Fruit fly (Drosophila melanogaster) whole organism, embryonic: Measurements from ENCODE around the gene Dnai2.

Experiments used
- Atf-2 ChIP-seq: fragments of 200-800 bp; sonication (Bioruptor generic); optimal IDR thresholded peaks from 2 replicates; lab custom pipeline; 2016; ENCODE audit warnings: missing biosample characterization, missing genetic modification characterization
- Awh ChIP-seq: fragments of 200-800 bp; sonication (Bioruptor generic); IDR thresholded peaks from 2 replicates; pipeline ENCODE4, ENCODE4 v1.3.6; 2022; ENCODE audit warnings: missing biosample characterization, missing genetic modification characterization
- B-H1 ChIP-seq: fragments of 200-800 bp; sonication (Bioruptor generic); IDR thresholded peaks from 3 replicates; pipeline ENCODE4 v1.3.6; 2022; ENCODE audit warnings: missing biosample characterization, missing genetic modification characterization
- Bteb2 ChIP-seq: fragments of 200-800 bp; sonication (Bioruptor generic); optimal IDR thresholded peaks from 2 replicates; lab custom pipeline; 2016; ENCODE audit warnings: missing biosample characterization, missing genetic modification characterization
- CG10431 ChIP-seq: fragments of 200-800 bp; sonication (Bioruptor generic); optimal IDR thresholded peaks from 3 replicates; lab custom pipeline; 2018; ENCODE audit warnings: missing biosample characterization, mild to moderate bottlenecking, missing genetic modification characterization
- CG10654 ChIP-seq: fragments of 200-800 bp; sonication (Bioruptor generic); optimal IDR thresholded peaks from 2 replicates; lab custom pipeline; 2016; ENCODE audit warnings: missing biosample characterization, missing genetic modification characterization
- CG10959 ChIP-seq: fragments of 200-800 bp; sonication (Bioruptor generic); IDR thresholded peaks from 2 replicates; pipeline ENCODE4 v1.3.6; 2022; ENCODE audit warnings: missing biosample characterization, missing genetic modification characterization
- CG10979 ChIP-seq: fragments of 200-800 bp; sonication (Bioruptor generic); optimal IDR thresholded peaks from 2 replicates; lab custom pipeline; 2018; ENCODE audit warnings: missing biosample characterization, mild to moderate bottlenecking, missing genetic modification characterization, moderate library complexity
- CG11247 ChIP-seq: fragments of 200-800 bp; sonication (Bioruptor generic); IDR thresholded peaks from 2 replicates; pipeline ENCODE4 v1.3.6; 2022; ENCODE audit warnings: missing biosample characterization, missing genetic modification characterization
- CG13894 ChIP-seq: fragments of 200-800 bp; sonication (Bioruptor generic); optimal IDR thresholded peaks from 3 replicates; lab custom pipeline; 2018; ENCODE audit warnings: missing biosample characterization, mild to moderate bottlenecking, missing genetic modification characterization, moderate library complexity
- CG14860 ChIP-seq: fragments of 200-800 bp; sonication (Bioruptor generic); IDR thresholded peaks from 3 replicates; pipeline ENCODE4 v1.3.6; 2022; ENCODE audit warnings: missing biosample characterization, missing genetic modification characterization; ENCODE audit not compliant: partially characterized antibody
- CG15073 ChIP-seq: fragments of 200-800 bp; sonication (Bioruptor generic); optimal IDR thresholded peaks from 2 replicates; lab custom pipeline; 2016; ENCODE audit warnings: missing biosample characterization, missing genetic modification characterization
- CG16863 ChIP-seq: fragments of 200-800 bp; sonication (Bioruptor generic); optimal IDR thresholded peaks from 3 replicates; lab custom pipeline; 2016; ENCODE audit warnings: missing biosample characterization, missing genetic modification characterization
- CG17328 ChIP-seq: fragments of 200-800 bp; sonication (Bioruptor generic); IDR thresholded peaks from 2 replicates; pipeline ENCODE4 v1.3.6; 2022; ENCODE audit warnings: missing biosample characterization, missing genetic modification characterization
- CG17912 ChIP-seq: fragments of 200-800 bp; sonication (Bioruptor generic); optimal IDR thresholded peaks from 2 replicates; lab custom pipeline; 2018; ENCODE audit warnings: missing biosample characterization, mild to moderate bottlenecking, missing genetic modification characterization
- CG2129 ChIP-seq: fragments of 200-800 bp; sonication (Bioruptor generic); IDR thresholded peaks from 2 replicates; pipeline ENCODE4 v1.3.6; 2022; ENCODE audit warnings: missing biosample characterization, missing genetic modification characterization; ENCODE audit not compliant: partially characterized antibody
- CG2678 ChIP-seq: fragments of 200-800 bp; sonication (Bioruptor generic); optimal IDR thresholded peaks from 3 replicates; lab custom pipeline; 2019; ENCODE audit warnings: missing biosample characterization, mild to moderate bottlenecking, missing genetic modification characterization, moderate library complexity
- CG31441 ChIP-seq: fragments of 200-800 bp; sonication (Bioruptor generic); IDR thresholded peaks from 2 replicates; pipeline ENCODE4 v1.3.6; 2022; ENCODE audit warnings: missing biosample characterization, missing genetic modification characterization
- CG3847 ChIP-seq: fragments of 200-800 bp; sonication (Bioruptor generic); IDR thresholded peaks from 2 replicates; pipeline ENCODE4 v1.3.6; 2022; ENCODE audit warnings: missing biosample characterization, missing genetic modification characterization
- CG4707 ChIP-seq: fragments of 200-800 bp; sonication (Bioruptor generic); optimal IDR thresholded peaks from 2 replicates; lab custom pipeline; 2018; ENCODE audit warnings: missing biosample characterization, mild to moderate bottlenecking, missing genetic modification characterization, moderate library complexity
- CG6689 ChIP-seq: fragments of 200-800 bp; sonication (Bioruptor generic); IDR thresholded peaks from 2 replicates; pipeline ENCODE4 v1.3.6; 2022; ENCODE audit warnings: missing biosample characterization, missing genetic modification characterization
- CG7271 ChIP-seq: fragments of 200-800 bp; sonication (Bioruptor generic); optimal IDR thresholded peaks from 2 replicates; lab custom pipeline; 2018; ENCODE audit warnings: missing biosample characterization, mild to moderate bottlenecking, missing genetic modification characterization, moderate library complexity
- CG7786 ChIP-seq: fragments of 200-800 bp; sonication (Bioruptor generic); optimal IDR thresholded peaks from 2 replicates; lab custom pipeline; 2016; ENCODE audit warnings: missing biosample characterization, missing genetic modification characterization
- CG7987 ChIP-seq: fragments of 200-800 bp; sonication (Bioruptor generic); optimal IDR thresholded peaks from 2 replicates; lab custom pipeline; 2018; ENCODE audit warnings: missing biosample characterization, mild to moderate bottlenecking, missing genetic modification characterization, moderate library complexity
- CG8478 ChIP-seq: fragments of >200 bp; optimal IDR thresholded peaks from 2 replicates; lab custom pipeline; 2018
- CG8944 ChIP-seq: fragments of 200-800 bp; sonication (Bioruptor generic); optimal IDR thresholded peaks from 3 replicates; lab custom pipeline; 2016; ENCODE audit warnings: missing biosample characterization, missing genetic modification characterization
- CoRest ChIP-seq: fragments of 200-800 bp; sonication (Bioruptor generic); optimal IDR thresholded peaks from 3 replicates; lab custom pipeline; 2018; ENCODE audit warnings: missing biosample characterization, mild to moderate bottlenecking, missing genetic modification characterization, moderate library complexity
- Deaf1 ChIP-seq: fragments of 200-800 bp; optimal IDR thresholded peaks from 3 replicates; lab custom pipeline; 2019; ENCODE audit warnings: missing biosample characterization, mild to moderate bottlenecking, missing genetic modification characterization, moderate library complexity
- Dll ChIP-seq: fragments of 200-800 bp; sonication (Bioruptor generic); IDR thresholded peaks from 4 replicates; pipeline ENCODE4 v1.3.6; 2022; ENCODE audit warnings: missing biosample characterization, missing genetic modification characterization; ENCODE audit not compliant: partially characterized antibody
- E2f2 ChIP-seq: fragments of 200-800 bp; sonication (Bioruptor generic); IDR thresholded peaks from 2 replicates; pipeline ENCODE4 v1.3.6; 2022; ENCODE audit warnings: missing biosample characterization, missing genetic modification characterization
- Lim3 ChIP-seq: fragments of 200-800 bp; sonication (Bioruptor generic); IDR thresholded peaks from 2 replicates; pipeline ENCODE4 v1.3.6; 2022; ENCODE audit warnings: missing biosample characterization, missing genetic modification characterization
- NfI ChIP-seq: fragments of 200-800 bp; sonication (Bioruptor generic); optimal IDR thresholded peaks from 3 replicates; lab custom pipeline; 2018; ENCODE audit warnings: missing biosample characterization, mild to moderate bottlenecking, missing genetic modification characterization, moderate library complexity
- Oli ChIP-seq: fragments of 200-800 bp; sonication (Bioruptor generic); optimal IDR thresholded peaks from 2 replicates; lab custom pipeline; 2018; ENCODE audit warnings: missing biosample characterization, mild to moderate bottlenecking, missing genetic modification characterization, moderate library complexity
- Ptx1 ChIP-seq: fragments of 200-800 bp; sonication (Bioruptor generic); IDR thresholded peaks from 2 replicates; pipeline ENCODE4 v1.3.6; 2022; ENCODE audit warnings: missing biosample characterization, missing genetic modification characterization
- Rx ChIP-seq: fragments of 200-800 bp; sonication (Bioruptor generic); IDR thresholded peaks from 2 replicates; pipeline ENCODE4 v1.3.6; 2022; ENCODE audit warnings: missing biosample characterization, missing genetic modification characterization
- aop ChIP-seq: fragments of 200-800 bp; sonication (Bioruptor generic); IDR thresholded peaks from 2 replicates; pipeline ENCODE4 v1.3.6; 2022; ENCODE audit warnings: missing biosample characterization, missing genetic modification characterization
- cad ChIP-seq: fragments of >200 bp; optimal IDR thresholded peaks from 2 replicates; lab custom pipeline; 2017; ENCODE audit warnings: missing biosample characterization, missing genetic modification characterization
- crc ChIP-seq: fragments of 200-800 bp; sonication (Bioruptor generic); optimal IDR thresholded peaks from 2 replicates; lab custom pipeline; 2016; ENCODE audit warnings: missing biosample characterization, missing genetic modification characterization
- eve ChIP-seq, 2 experiments: fragments of >200 bp; optimal IDR thresholded peaks; 2 replicates each; lab custom pipeline; 2017; ENCODE audit warnings: missing biosample characterization in 2 of 2, missing genetic modification characterization in 2 of 2
- gfzf ChIP-seq: fragments of 200-800 bp; sonication (Bioruptor generic); optimal IDR thresholded peaks from 2 replicates; lab custom pipeline; 2016; ENCODE audit warnings: missing biosample characterization, mild to moderate bottlenecking, missing genetic modification characterization, moderate library complexity
- kay ChIP-seq: fragments of 200-800 bp; sonication (Bioruptor generic); optimal IDR thresholded peaks from 2 replicates; lab custom pipeline; 2016; ENCODE audit warnings: missing biosample characterization, missing genetic modification characterization
- knrl ChIP-seq: fragments of 200-800 bp; sonication (Bioruptor generic); IDR thresholded peaks from 3 replicates; pipeline ENCODE4 v1.3.6; 2022; ENCODE audit warnings: missing biosample characterization, missing genetic modification characterization; ENCODE audit not compliant: partially characterized antibody
- mam ChIP-seq: fragments of 200-800 bp; sonication (Bioruptor generic); optimal IDR thresholded peaks from 3 replicates; lab custom pipeline; 2016; ENCODE audit warnings: missing biosample characterization, missing genetic modification characterization
- onecut ChIP-seq: fragments of 200-800 bp; sonication (Bioruptor generic); IDR thresholded peaks from 2 replicates; pipeline ENCODE4 v1.3.6; 2022; ENCODE audit warnings: missing biosample characterization, missing genetic modification characterization
- psq ChIP-seq: fragments of 200-800 bp; sonication (Bioruptor generic); optimal IDR thresholded peaks from 2 replicates; lab custom pipeline; 2017; ENCODE audit warnings: missing biosample characterization, missing genetic modification characterization
- ro ChIP-seq: fragments of 200-800 bp; sonication (Bioruptor generic); IDR thresholded peaks from 2 replicates; pipeline ENCODE4 v1.3.6; 2022; ENCODE audit warnings: missing biosample characterization, missing genetic modification characterization
- run ChIP-seq: fragments of 200-800 bp; sonication (Bioruptor generic); optimal IDR thresholded peaks from 3 replicates; lab custom pipeline; 2018; ENCODE audit warnings: missing biosample characterization, mild to moderate bottlenecking, missing genetic modification characterization
- shn ChIP-seq: fragments of 200-800 bp; sonication (Bioruptor generic); optimal IDR thresholded peaks from 3 replicates; lab custom pipeline; 2016; ENCODE audit warnings: missing biosample characterization, missing genetic modification characterization
- sug ChIP-seq: fragments of 200-800 bp; optimal IDR thresholded peaks from 2 replicates; lab custom pipeline; 2019; ENCODE audit warnings: missing biosample characterization, mild to moderate bottlenecking, missing genetic modification characterization, moderate library complexity
- usp ChIP-seq: fragments of >200 bp; optimal IDR thresholded peaks from 2 replicates; lab custom pipeline; 2017; ENCODE audit warnings: missing biosample characterization, missing genetic modification characterization
- wek ChIP-seq: fragments of 200-800 bp; sonication (Bioruptor generic); optimal IDR thresholded peaks from 3 replicates; lab custom pipeline; 2018; ENCODE audit warnings: missing biosample characterization, mild to moderate bottlenecking, missing genetic modification characterization, moderate library complexity

Dnai2 gene

DNA sequence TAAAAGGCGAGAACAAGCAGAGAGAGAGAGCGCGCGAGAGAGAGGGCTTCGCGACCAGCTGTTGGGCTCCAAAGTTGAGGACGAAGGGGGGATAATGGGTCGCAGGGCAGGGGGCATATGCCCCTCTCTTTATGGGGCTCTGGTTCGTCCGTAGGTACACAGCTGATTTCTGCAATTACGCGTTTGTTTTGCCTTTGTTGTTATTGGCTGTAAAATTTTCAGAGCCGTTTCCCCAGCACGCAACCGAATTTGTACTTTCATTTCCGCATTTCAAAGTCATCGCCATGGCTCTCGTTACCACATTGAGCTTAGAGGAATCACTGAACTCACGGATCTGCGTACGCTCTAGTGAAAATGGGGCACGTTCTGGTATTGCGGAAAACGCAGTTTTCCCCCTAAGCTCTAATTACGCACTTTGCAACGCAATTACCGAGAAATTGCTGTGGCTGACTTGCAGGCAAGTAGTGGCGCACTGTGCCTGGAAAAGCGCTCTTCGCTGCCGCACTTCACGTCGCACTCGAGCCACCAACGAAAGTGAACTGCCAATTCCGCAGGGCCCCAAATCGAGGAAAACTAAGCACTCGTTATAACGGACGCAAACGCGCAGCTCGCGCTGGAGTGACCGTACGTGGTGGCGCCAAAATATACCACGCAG lies 9.0 kb upstream of the Dnai2 start, which contains the start of gene CG11658 (continued):
- TF ChIP-seq knrl (GFP tag; lab: Robert Waterston, UW): no peak
- peak; percentile 52; the same call in 1 of the 4 replicates for TF ChIP-seq Dll (GFP tag; lab: Robert Waterston, UW)
- TF ChIP-seq B-H1 (GFP tag; lab: Robert Waterston, UW): no peak; the same call in 2 of the 3 replicates
- no peak for TF ChIP-seq CG17912 (GFP tag; lab: Kevin White, UChicago)
- no peak for TF ChIP-seq CG6689 (GFP tag; lab: Robert Waterston, UW)
- TF ChIP-seq shn (GFP tag; lab: Kevin White, UChicago): no peak
- TF ChIP-seq Oli: no peak
- TF ChIP-seq CG8944 (GFP tag; lab: Kevin White, UChicago): no peak
- TF ChIP-seq Ptx1 (GFP tag; lab: Robert Waterston, UW): no peak
- TF ChIP-seq wek (GFP tag; lab: Kevin White, UChicago): no peak
- TF ChIP-seq CG7271 (tag; lab: Kevin White, UChicago): no peak
- no peak for TF ChIP-seq Rx (GFP tag; lab: Robert Waterston, UW)
- no peak for TF ChIP-seq CoRest (tag; lab: Kevin White, UChicago)
- no peak for TF ChIP-seq CG15073 (GFP tag; lab: Kevin White, UChicago)
- TF ChIP-seq gfzf: no peak
- no peak for TF ChIP-seq cad
- TF ChIP-seq CG10654 (GFP tag; lab: Kevin White, UChicago): no peak
- TF ChIP-seq aop (GFP tag; lab: Robert Waterston, UW): no peak
- TF ChIP-seq onecut (GFP tag; lab: Robert Waterston, UW): no peak
- TF ChIP-seq CG11247 (GFP tag; lab: Robert Waterston, UW): 0 out of 2 replicates have a peak, but pooled peaks have one; percentile 8
- TF ChIP-seq usp (GFP tag; lab: Kevin White, UChicago): no peak
- TF ChIP-seq NfI (GFP tag; lab: Kevin White, UChicago): no peak
- TF ChIP-seq eve (GFP tag; optimal IDR thresholded peaks at IDR 0.05; lab: Kevin White, UChicago): no peak
- no peak for TF ChIP-seq psq (GFP tag; lab: Kevin White, UChicago)
- TF ChIP-seq CG31441 (GFP tag; lab: Robert Waterston, UW): no peak
- no peak for TF ChIP-seq CG10979
- TF ChIP-seq Awh: no peak
- no peak for TF ChIP-seq Atf-2
- TF ChIP-seq E2f2 (GFP tag; lab: Robert Waterston, UW): no peak; the same call in none of the 2 replicates
- no peak for TF ChIP-seq kay (GFP tag; lab: Kevin White, UChicago)
- TF ChIP-seq CG2678: no peak
- no peak for TF ChIP-seq CG13894
- TF ChIP-seq CG2129: no peak
- TF ChIP-seq CG16863 (GFP tag; lab: Kevin White, UChicago): no peak
- no peak for TF ChIP-seq run (tag; lab: Kevin White, UChicago)
- TF ChIP-seq CG4707 (GFP tag; lab: Kevin White, UChicago): no peak
- TF ChIP-seq CG3847: no peak
- TF ChIP-seq Bteb2: no peak
- no peak for TF ChIP-seq Lim3
- TF ChIP-seq CG7786 (GFP tag; lab: Kevin White, UChicago): no peak
- TF ChIP-seq CG17328 (GFP tag; lab: Robert Waterston, UW): peak; percentile 4; the same call in 1 of the 2 replicates
- TF ChIP-seq CG8478 (lab: Kevin White, UChicago): no peak
- TF ChIP-seq sug: peak; percentile 15
- 0 out of 3 replicates have a peak, but pooled peaks have one; percentile 21 for TF ChIP-seq CG14860
- TF ChIP-seq CG10959 (GFP tag; lab: Robert Waterston, UW): no peak
- no peak for TF ChIP-seq mam (GFP tag; lab: Kevin White, UChicago)
- TF ChIP-seq CG7987 (GFP tag; lab: Kevin White, UChicago): no peak
- peak; percentile 38 for TF ChIP-seq Deaf1 (tag; lab: Kevin White, UChicago)
- no peak for TF ChIP-seq CG10431 (GFP tag; lab: Kevin White, UChicago)
- no peak for TF ChIP-seq ro (GFP tag; lab: Robert Waterston, UW)
- TF ChIP-seq crc (GFP tag; lab: Kevin White, UChicago): no peak
